Worm (Caenorhabditis elegans): ENCODE results near the gene F11C1.9.

DNA sequence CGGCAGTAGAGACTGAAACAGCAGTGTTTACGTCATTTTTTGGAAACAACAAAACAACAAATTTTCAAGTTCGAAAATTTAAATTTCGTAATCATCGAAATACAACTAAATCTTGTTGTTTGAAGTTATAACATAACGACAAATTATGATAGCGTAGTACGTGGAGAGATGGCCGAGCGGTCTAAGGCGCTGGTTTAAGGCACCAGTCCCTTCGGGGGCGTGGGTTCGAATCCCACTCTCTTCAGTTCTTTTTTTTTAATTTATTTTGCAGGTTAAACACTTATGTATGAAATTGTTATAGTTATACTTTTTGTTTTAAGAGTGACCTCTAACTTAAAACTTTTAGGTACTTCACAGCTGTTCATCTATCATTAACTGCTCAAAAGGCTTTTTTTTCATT lies 35.1 kb downstream of the F11C1.9 start:
- TF ChIP-seq ces-1 (GFP tag; optimal IDR thresholded peaks at IDR 0.05): no peak
- TF ChIP-seq gei-8 (GFP tag; optimal IDR thresholded peaks at IDR 0.05): no peak
- no peak for TF ChIP-seq ama-1 (optimal IDR thresholded peaks at IDR 0.05)
- no peak for TF ChIP-seq unc-62 (GFP tag; optimal IDR thresholded peaks at IDR 0.05 in 1 of 2)
- TF ChIP-seq unc-62 (tag; optimal IDR thresholded peaks at IDR 0.05): no peak
- TF ChIP-seq jun-1 (tag; optimal IDR thresholded peaks at IDR 0.05): no peak

All from whole organism, L4 larva.